Fruit fly (Drosophila melanogaster) whole organism, adult: ENCODE data around the gene Mip.

Source experiments
- CG14711 ChIP-seq: fragments of 200-800 bp; sonication (Bioruptor generic); optimal IDR thresholded peaks from 2 replicates; lab custom pipeline; 2018; ENCODE audit warnings: missing biosample characterization, mild to moderate bottlenecking, missing genetic modification characterization, moderate library complexity
- CG33017 ChIP-seq: fragments of 200-800 bp; sonication (Bioruptor generic); optimal IDR thresholded peaks from 2 replicates; lab custom pipeline; 2018; ENCODE audit warnings: missing biosample characterization, mild to moderate bottlenecking, missing genetic modification characterization, moderate library complexity
- CG5204 ChIP-seq: fragments of 200-800 bp; sonication (Bioruptor generic); optimal IDR thresholded peaks from 2 replicates; lab custom pipeline; 2016; ENCODE audit warnings: missing biosample characterization, missing genetic modification characterization
- CG7101 ChIP-seq: fragments of 200-800 bp; sonication (Bioruptor generic); optimal IDR thresholded peaks from 2 replicates; lab custom pipeline; 2018; ENCODE audit warnings: missing biosample characterization, mild to moderate bottlenecking, missing genetic modification characterization, moderate library complexity
- Clk ChIP-seq: fragments of 200-800 bp; sonication (Bioruptor generic); optimal IDR thresholded peaks from 2 replicates; lab custom pipeline; 2017; ENCODE audit warnings: missing biosample characterization, missing genetic modification characterization
- cnc ChIP-seq, 2 experiments: fragments of >200 bp; optimal IDR thresholded peaks; 2 replicates each; lab custom pipeline; 2017
- kay ChIP-seq: fragments of 200-800 bp; sonication (Bioruptor generic); peaks from one replicate; lab custom pipeline; 2016; ENCODE audit warnings: missing biosample characterization, missing genetic modification characterization, borderline replicate concordance
- tj ChIP-seq: fragments of 200-800 bp; sonication (Bioruptor generic); optimal IDR thresholded peaks from 3 replicates; lab custom pipeline; 2017; ENCODE audit warnings: missing biosample characterization, mild to moderate bottlenecking, missing genetic modification characterization, moderate library complexity
- toe ChIP-seq: fragments of 200-800 bp; sonication (Bioruptor generic); optimal IDR thresholded peaks from 2 replicates; lab custom pipeline; 2016; ENCODE audit warnings: missing biosample characterization, missing genetic modification characterization

DNA sequence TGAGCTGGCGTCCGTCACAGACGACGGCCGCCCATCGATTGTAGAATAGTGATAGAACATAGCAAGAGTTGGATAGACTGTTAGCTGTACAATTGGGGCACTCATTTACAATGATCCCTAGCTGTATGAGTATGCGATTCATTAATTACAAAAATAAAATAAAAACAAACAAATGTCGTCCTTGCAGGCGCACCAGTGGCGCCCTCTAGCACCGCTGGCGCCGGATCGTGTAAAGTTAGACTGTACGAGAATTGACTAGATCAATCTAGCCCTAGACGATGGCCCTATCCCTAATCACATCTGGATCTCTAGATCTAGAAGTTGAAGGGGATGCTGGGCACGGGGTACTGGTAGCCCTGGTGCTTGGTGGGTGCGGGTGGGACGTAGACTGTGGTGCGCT is 34.2 kb upstream of the Mip start:
- no peak for TF ChIP-seq toe (GFP tag; lab: Kevin White, UChicago)
- no peak for TF ChIP-seq CG33017 (tag; lab: Kevin White, UChicago)
- TF ChIP-seq kay (GFP tag; lab: Kevin White, UChicago): no peak
- no peak for TF ChIP-seq cnc (optimal IDR thresholded peaks at IDR 0.05; lab: Kevin White, UChicago)
- TF ChIP-seq CG5204 (GFP tag; lab: Kevin White, UChicago): no peak
- TF ChIP-seq tj: no peak
- TF ChIP-seq Clk (GFP tag; lab: Kevin White, UChicago): no peak
- no peak for TF ChIP-seq CG14711 (tag; lab: Kevin White, UChicago)
- no peak for TF ChIP-seq CG7101
